Fruit fly (Drosophila melanogaster) whole organism, wandering third instar larva: Measurements from ENCODE around the gene CG46468.

ENCODE experiments used
- Abd-B ChIP-seq: fragments of >200 bp; optimal IDR thresholded peaks from 2 replicates; lab custom pipeline; 2017; ENCODE audit warnings: missing biosample characterization, missing genetic modification characterization
- CrebA ChIP-seq: fragments of 200-800 bp; sonication (Bioruptor generic); optimal IDR thresholded peaks from 2 replicates; lab custom pipeline; 2016; ENCODE audit warnings: missing biosample characterization, mild to moderate bottlenecking, missing genetic modification characterization, borderline replicate concordance
- Dif ChIP-seq: fragments of 200-275, 200-300 bp; sonication (Bioruptor generic); optimal IDR thresholded peaks from 2 replicates; lab custom pipeline; 2018; ENCODE audit warnings: missing biosample characterization, missing genetic modification characterization; ENCODE audit not compliant: partially characterized antibody
- GATAd ChIP-seq: sonication (Bioruptor generic); optimal IDR thresholded peaks from 2 replicates; lab custom pipeline; 2016; ENCODE audit warnings: missing biosample characterization, missing genetic modification characterization
- HLH106 ChIP-seq: fragments of 200-800 bp; optimal IDR thresholded peaks from 3 replicates; lab custom pipeline; 2019; ENCODE audit warnings: missing biosample characterization, mild to moderate bottlenecking, missing genetic modification characterization, moderate library complexity
- Hnf4 ChIP-seq: fragments of 200-800 bp; sonication (Bioruptor generic); optimal IDR thresholded peaks from 2 replicates; lab custom pipeline; 2016; ENCODE audit warnings: missing biosample characterization, mild to moderate bottlenecking, missing genetic modification characterization
- Hr78 ChIP-seq: fragments of >200 bp; optimal IDR thresholded peaks from 2 replicates; lab custom pipeline; 2017; ENCODE audit warnings: missing biosample characterization, missing genetic modification characterization
- Jra ChIP-seq: sonication (Bioruptor generic); optimal IDR thresholded peaks from 2 replicates; lab custom pipeline; 2016; ENCODE audit warnings: missing biosample characterization, missing genetic modification characterization
- Mio ChIP-seq: sonication (Bioruptor generic); optimal IDR thresholded peaks from 2 replicates; lab custom pipeline; 2016; ENCODE audit warnings: missing biosample characterization, missing genetic modification characterization
- Myc ChIP-seq: fragments of >200 bp; optimal IDR thresholded peaks from 2 replicates; lab custom pipeline; 2017
- N ChIP-seq: fragments of >200 bp; optimal IDR thresholded peaks from 2 replicates; lab custom pipeline; 2018; ENCODE audit warnings: missing biosample characterization, missing external identifiers, missing genetic modification characterization
- OdsH ChIP-seq: fragments of 200-800 bp; sonication (Bioruptor generic); optimal IDR thresholded peaks from 2 replicates; lab custom pipeline; 2016; ENCODE audit warnings: missing biosample characterization, mild to moderate bottlenecking, missing genetic modification characterization
- Rel ChIP-seq, 2 experiments: fragments of 200-800 bp; sonication (Bioruptor generic) in 1 of 2; optimal IDR thresholded peaks; 2 replicates in 1 of 2; 3 replicates in 1 of 2; lab custom pipeline; 2016 to 2019; ENCODE audit warnings: mild to moderate bottlenecking in 2 of 2, missing biosample characterization in 2 of 2, missing genetic modification characterization in 2 of 2, moderate library complexity in 1 of 2
- Sp1 ChIP-seq: fragments of 200-800 bp; sonication (Bioruptor generic); optimal IDR thresholded peaks from 3 replicates; lab custom pipeline; 2019; ENCODE audit warnings: missing biosample characterization, mild to moderate bottlenecking, missing genetic modification characterization, moderate library complexity
- Vsx2 ChIP-seq: fragments of 200-300, 225-300 bp; sonication (Bioruptor generic); optimal IDR thresholded peaks from 2 replicates; lab custom pipeline; 2018; ENCODE audit warnings: missing biosample characterization, missing genetic modification characterization; ENCODE audit not compliant: partially characterized antibody
- br ChIP-seq: fragments of 200-800 bp; sonication (Bioruptor generic); optimal IDR thresholded peaks from 2 replicates; lab custom pipeline; 2016; ENCODE audit warnings: missing biosample characterization, missing genetic modification characterization
- brk ChIP-seq: fragments of 200-800 bp; sonication (Bioruptor generic); optimal IDR thresholded peaks from 2 replicates; lab custom pipeline; 2016; ENCODE audit warnings: missing biosample characterization, mild to moderate bottlenecking, missing genetic modification characterization
- dl ChIP-seq, 2 experiments: fragments of 175-275, 200-275 bp in 1 of 2; fragments of 200-275 bp in 1 of 2; sonication (Bioruptor generic); optimal IDR thresholded peaks; lab custom pipeline; 2018; ENCODE audit warnings: mild to moderate bottlenecking in 2 of 2, missing biosample characterization in 2 of 2, missing genetic modification characterization in 2 of 2, moderate library complexity in 2 of 2; ENCODE audit not compliant: partially characterized antibody in 2 of 2, insufficient read depth in 1 of 2
- dmrt93B ChIP-seq: fragments of 200-800 bp; sonication (Bioruptor generic); optimal IDR thresholded peaks from 2 replicates; lab custom pipeline; 2018; ENCODE audit warnings: missing biosample characterization, mild to moderate bottlenecking, missing genetic modification characterization
- dsf ChIP-seq: sonication (Bioruptor generic); optimal IDR thresholded peaks from 2 replicates; lab custom pipeline; 2016; ENCODE audit warnings: missing biosample characterization, missing genetic modification characterization, borderline replicate concordance
- foxo ChIP-seq, 2 experiments: fragments of 200-800 bp; sonication (Bioruptor generic); optimal IDR thresholded peaks; 2 replicates in 1 of 2; 3 replicates in 1 of 2; lab custom pipeline; 2016 to 2017; ENCODE audit warnings: missing biosample characterization in 2 of 2, missing genetic modification characterization in 2 of 2
- jim ChIP-seq: fragments of 175-275, 200-325 bp; sonication (Bioruptor generic); optimal IDR thresholded peaks from 2 replicates; lab custom pipeline; 2016; ENCODE audit warnings: missing biosample characterization, mild to moderate bottlenecking, missing genetic modification characterization
- lola ChIP-seq: fragments of >200 bp; optimal IDR thresholded peaks from 2 replicates; lab custom pipeline; 2017; ENCODE audit warnings: missing biosample characterization, missing genetic modification characterization
- pan ChIP-seq: fragments of >200 bp; optimal IDR thresholded peaks from 2 replicates; lab custom pipeline; 2017
- psq ChIP-seq: fragments of 200-800 bp; sonication (Bioruptor generic); optimal IDR thresholded peaks from 3 replicates; lab custom pipeline; 2017; ENCODE audit warnings: missing biosample characterization, mild to moderate bottlenecking, missing genetic modification characterization, moderate library complexity
- rgr ChIP-seq: fragments of 200-800 bp; sonication (Bioruptor generic); optimal IDR thresholded peaks from 3 replicates; lab custom pipeline; 2016; ENCODE audit warnings: missing biosample characterization, mild to moderate bottlenecking, missing genetic modification characterization
- sv ChIP-seq: fragments of 200-800 bp; sonication (Bioruptor generic); optimal IDR thresholded peaks from 3 replicates; lab custom pipeline; 2016; ENCODE audit warnings: missing biosample characterization, missing genetic modification characterization
- woc ChIP-seq: sonication (Bioruptor generic); optimal IDR thresholded peaks from 2 replicates; lab custom pipeline; 2016; ENCODE audit warnings: missing biosample characterization, mild to moderate bottlenecking, missing genetic modification characterization

CG46468 gene

dm6 chr2L:9562713-9563112, 2.5 kb downstream of the CG46468 start:
- TF ChIP-seq Jra (GFP tag; lab: Kevin White, UChicago) (no peak), Abd-B (GFP tag; lab: Kevin White, UChicago) (no peak), N (GFP tag; lab: Kevin White, UChicago) (no peak), psq (GFP tag; lab: Kevin White, UChicago) (no peak), CrebA (GFP tag; lab: Kevin White, UChicago) (no peak), lola (no peak), jim (GFP tag; lab: Kevin White, UChicago) (no peak), pan (no peak), GATAd (no peak), HLH106 (tag; lab: Kevin White, UChicago) (no peak)

dm6 chr2L:9560045-9560587, 5.1 kb downstream of the CG46468 start:
- TF ChIP-seq rgr (GFP tag; lab: Kevin White, UChicago) (no peak), Sp1 (GFP tag; lab: Kevin White, UChicago) (no peak), Dif (GFP tag; lab: Kevin White, UChicago) (no peak), Hnf4 (no peak), HLH106 (tag; lab: Kevin White, UChicago) (no peak), CrebA (GFP tag; lab: Kevin White, UChicago) (no peak), Hr78 (GFP tag; lab: Kevin White, UChicago) (no peak)

- TF ChIP-seq pan: no peak
- no peak for TF ChIP-seq dl (GFP tag; optimal IDR thresholded peaks at IDR 0.05; lab: Kevin White, UChicago; ENCODE audit: insufficient read depth in 1 of 2, partially characterized antibody in 2 of 2)
- TF ChIP-seq Mio (GFP tag; lab: Kevin White, UChicago): no peak
- no peak for TF ChIP-seq sv (GFP tag; lab: Kevin White, UChicago)
- no peak for TF ChIP-seq brk (GFP tag; lab: Kevin White, UChicago)
- no peak for TF ChIP-seq OdsH (GFP tag; lab: Kevin White, UChicago)
- TF ChIP-seq Vsx2 (GFP tag; lab: Kevin White, UChicago): no peak
- TF ChIP-seq Hr78 (GFP tag; lab: Kevin White, UChicago): no peak
- no peak for TF ChIP-seq Rel (GFP tag; optimal IDR thresholded peaks at IDR 0.05; lab: Kevin White, UChicago)
- no peak for TF ChIP-seq Rel (tag; optimal IDR thresholded peaks at IDR 0.05; lab: Kevin White, UChicago)
- TF ChIP-seq dmrt93B (GFP tag; lab: Kevin White, UChicago): no peak
- TF ChIP-seq HLH106 (tag; lab: Kevin White, UChicago): no peak
- TF ChIP-seq, all 38 proteins: peak for 0
Observed at dm6 chr2L:9557858-9558257, 7.4 kb downstream of the CG46468 start.

- TF ChIP-seq brk (GFP tag; lab: Kevin White, UChicago): no peak
- no peak for TF ChIP-seq Mio (GFP tag; lab: Kevin White, UChicago)
- TF ChIP-seq br (GFP tag; lab: Kevin White, UChicago): no peak
- no peak for TF ChIP-seq foxo (GFP tag; optimal IDR thresholded peaks at IDR 0.05; lab: Kevin White, UChicago)
- TF ChIP-seq woc (GFP tag; lab: Kevin White, UChicago): no peak
- TF ChIP-seq Myc: no peak
- no peak for TF ChIP-seq Dif (GFP tag; lab: Kevin White, UChicago)
- TF ChIP-seq pan: no peak
- TF ChIP-seq dsf (GFP tag; lab: Kevin White, UChicago): no peak
- TF ChIP-seq HLH106 (tag; lab: Kevin White, UChicago): no peak
- no peak for TF ChIP-seq Jra (GFP tag; lab: Kevin White, UChicago)
Observed at dm6 chr2L:9550880-9551279, 14.4 kb downstream of the CG46468 start.

- TF ChIP-seq GATAd: no peak
- TF ChIP-seq Rel (GFP tag; optimal IDR thresholded peaks at IDR 0.05; lab: Kevin White, UChicago): no peak
- TF ChIP-seq Rel (tag; optimal IDR thresholded peaks at IDR 0.05; lab: Kevin White, UChicago): no peak
- TF ChIP-seq dsf (GFP tag; lab: Kevin White, UChicago): no peak
- TF ChIP-seq jim (GFP tag; lab: Kevin White, UChicago): no peak
- TF ChIP-seq psq (GFP tag; lab: Kevin White, UChicago): no peak
- no peak for TF ChIP-seq dmrt93B (GFP tag; lab: Kevin White, UChicago)
- no peak for TF ChIP-seq Jra (GFP tag; lab: Kevin White, UChicago)
- TF ChIP-seq sv (GFP tag; lab: Kevin White, UChicago): no peak
- no peak for TF ChIP-seq Myc
- TF ChIP-seq Mio (GFP tag; lab: Kevin White, UChicago): no peak
- TF ChIP-seq Abd-B (GFP tag; lab: Kevin White, UChicago): no peak
- TF ChIP-seq, all 38 proteins: peak for 0
Observed at dm6 chr2L:9545511-9545910, 19.7 kb downstream of the CG46468 start, which contains the start of gene CG13114. Gene CG13114 (plus strand): TSS chr2L:9545811.
